Fruit fly (Drosophila melanogaster): ENCODE data around the gene CycY.

CycY gene

DNA sequence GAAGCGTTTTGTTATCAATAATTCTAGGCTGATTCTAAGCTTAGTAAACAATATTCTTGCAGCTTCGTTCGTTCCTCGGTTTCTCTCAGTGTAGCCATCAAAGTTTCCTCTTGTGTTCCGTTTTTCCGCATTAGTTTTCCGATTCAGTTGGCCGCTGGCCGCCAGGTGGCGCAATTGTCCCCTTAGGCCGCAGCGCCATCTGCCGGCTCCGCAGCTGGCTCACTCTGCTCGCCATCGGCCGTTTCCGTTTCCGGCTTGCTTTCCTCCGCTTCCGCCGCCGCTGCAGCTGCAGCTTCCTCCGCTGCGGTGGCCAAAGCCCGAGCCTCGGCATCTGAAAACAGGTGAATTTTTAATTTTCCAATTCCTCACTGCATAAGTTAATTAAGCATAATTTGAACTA lies 2.8 kb upstream of the CycY start (continued):
- TF ChIP-seq CG1603 (tag; optimal IDR thresholded peaks at IDR 0.05) = peak; percentile 96
- TF ChIP-seq Bteb2 (GFP tag; optimal IDR thresholded peaks at IDR 0.05) = peak; percentile 83
- peak; percentile 94 for TF ChIP-seq her (GFP tag; optimal IDR thresholded peaks at IDR 0.05)
- peak; percentile 91 for TF ChIP-seq ap (GFP tag; IDR thresholded peaks at IDR 0.05)
- TF ChIP-seq Lim3 (GFP tag; IDR thresholded peaks at IDR 0.05) = peak; percentile 68; the same call in 1 of the 2 replicates
- peak; percentile 98 for TF ChIP-seq otp (GFP tag; IDR thresholded peaks at IDR 0.05)
- peak; percentile 96 for TF ChIP-seq CG18619 (GFP tag; optimal IDR thresholded peaks at IDR 0.05)
- TF ChIP-seq CG7839 (tag; optimal IDR thresholded peaks at IDR 0.05) = peak; percentile 92
- 0 out of 3 replicates have a peak, but pooled peaks have one; percentile 7 for TF ChIP-seq knrl (GFP tag; IDR thresholded peaks at IDR 0.05; ENCODE audit: partially characterized antibody)
- TF ChIP-seq luna (GFP tag; optimal IDR thresholded peaks at IDR 0.05) = peak; percentile 80
- no peak for TF ChIP-seq CG2129 (GFP tag; IDR thresholded peaks at IDR 0.05; ENCODE audit: partially characterized antibody)
- TF ChIP-seq Fer2 (tag; optimal IDR thresholded peaks at IDR 0.05) = peak; percentile 77
- peak; percentile 94 for TF ChIP-seq CG18599 (GFP tag; optimal IDR thresholded peaks at IDR 0.05)
- TF ChIP-seq CG14667 (GFP tag; IDR thresholded peaks at IDR 0.05) = peak; percentile 76; the same call in 1 of the 2 replicates
- TF ChIP-seq CG31388 (GFP tag; optimal IDR thresholded peaks at IDR 0.05) = peak; percentile 81
- peak; percentile 95 for TF ChIP-seq vvl (GFP tag; IDR thresholded peaks at IDR 0.05)
- peak; percentile 77 for TF ChIP-seq z (GFP tag; IDR thresholded peaks at IDR 0.05)
- peak; percentile 92 for TF ChIP-seq Hsf (GFP tag; optimal IDR thresholded peaks at IDR 0.05)
- TF ChIP-seq salm (tag; optimal IDR thresholded peaks at IDR 0.05) = peak; percentile 75
- peak; percentile 56 for TF ChIP-seq CG9215 (GFP tag; IDR thresholded peaks at IDR 0.05)
- TF ChIP-seq Eip74EF (GFP tag; optimal IDR thresholded peaks at IDR 0.05) = peak in 1 of 2 experiments; percentile 78
- peak; percentile 94 for TF ChIP-seq shn (GFP tag; optimal IDR thresholded peaks at IDR 0.05)
- no peak for TF ChIP-seq Stat92E (GFP tag; optimal IDR thresholded peaks at IDR 0.05)
- peak; percentile 95 for TF ChIP-seq wek (GFP tag; optimal IDR thresholded peaks at IDR 0.05)
- TF ChIP-seq CG6683 (GFP tag; optimal IDR thresholded peaks at IDR 0.05) = peak; percentile 90
- TF ChIP-seq Meics (GFP tag; optimal IDR thresholded peaks at IDR 0.05) = peak; percentile 96
- no peak; the same call in 1 of the 2 replicates for TF ChIP-seq CG13287 (GFP tag; IDR thresholded peaks at IDR 0.05; ENCODE audit: partially characterized antibody)
- TF ChIP-seq CG6689 (GFP tag; IDR thresholded peaks at IDR 0.05) = peak; percentile 88
- TF ChIP-seq sima (GFP tag; optimal IDR thresholded peaks at IDR 0.05) = peak; percentile 84
- peak; percentile 52 for TF ChIP-seq MESR4 (GFP tag; optimal IDR thresholded peaks at IDR 0.05)
- peak; percentile 92 for TF ChIP-seq HLH3B (GFP tag; IDR thresholded peaks at IDR 0.05)
- TF ChIP-seq CG15696 (tag; optimal IDR thresholded peaks at IDR 0.05) = peak; percentile 86
- TF ChIP-seq CG16813 (GFP tag; IDR thresholded peaks at IDR 0.05; ENCODE audit: partially characterized antibody) = peak; percentile 50; the same call in 2 of the 3 replicates
- no peak for TF ChIP-seq chinmo (GFP tag; IDR thresholded peaks at IDR 0.05; ENCODE audit: partially characterized antibody)
- no peak for TF ChIP-seq prd (optimal IDR thresholded peaks at IDR 0.05)
- peak; percentile 89 for TF ChIP-seq prd (GFP tag; IDR thresholded peaks at IDR 0.05)
- peak; percentile 97 for TF ChIP-seq tin (GFP tag; optimal IDR thresholded peaks at IDR 0.05)
- TF ChIP-seq sd (tag; optimal IDR thresholded peaks at IDR 0.05) = no peak
- peak; percentile 85 for TF ChIP-seq CG31365 (tag; optimal IDR thresholded peaks at IDR 0.05)
- TF ChIP-seq CG15601 (tag; optimal IDR thresholded peaks at IDR 0.05) = peak; percentile 89
- peak; percentile 96 for TF ChIP-seq sens-2 (GFP tag; IDR thresholded peaks at IDR 0.05)
- TF ChIP-seq CG3281 (GFP tag; optimal IDR thresholded peaks at IDR 0.05) = peak; percentile 95
- TF ChIP-seq fru (optimal IDR thresholded peaks at IDR 0.05) = no peak
- peak in 1 of 2 experiments; percentile 27 for TF ChIP-seq crp (GFP tag; optimal IDR thresholded peaks at IDR 0.05)
- TF ChIP-seq pan (optimal IDR thresholded peaks at IDR 0.05) = no peak
- peak in 1 of 2 experiments; percentile 89 for TF ChIP-seq pan (GFP tag; optimal IDR thresholded peaks at IDR 0.05 in 1 of 2, IDR thresholded peaks at IDR 0.05 in 1 of 2)
- peak; percentile 84 for TF ChIP-seq CG8281 (tag; optimal IDR thresholded peaks at IDR 0.05)
- TF ChIP-seq CG8765 (GFP tag; IDR thresholded peaks at IDR 0.05) = peak; percentile 75
- TF ChIP-seq Awh (GFP tag; IDR thresholded peaks at IDR 0.05) = peak; percentile 96
- TF ChIP-seq CG14710 (tag; optimal IDR thresholded peaks at IDR 0.05) = peak; percentile 90

Data from whole organism, embryonic.